Fruit fly (Drosophila melanogaster) whole organism, adult: Measurements from ENCODE around the gene Cdk12.

Experiments
- CG11617 ChIP-seq: fragments of 200-800 bp; sonication (Bioruptor generic); optimal IDR thresholded peaks from 2 replicates; lab custom pipeline; 2017; ENCODE audit warnings: mild to moderate bottlenecking, missing biosample characterization, missing genetic modification reagents, missing genetic modification characterization
- CG14711 ChIP-seq: fragments of 200-800 bp; sonication (Bioruptor generic); optimal IDR thresholded peaks from 2 replicates; lab custom pipeline; 2018; ENCODE audit warnings: missing biosample characterization, mild to moderate bottlenecking, missing genetic modification characterization, moderate library complexity
- CG7045 ChIP-seq: fragments of 200-800 bp; sonication (Bioruptor generic); optimal IDR thresholded peaks from 2 replicates; lab custom pipeline; 2017; ENCODE audit warnings: missing biosample characterization, mild to moderate bottlenecking, missing genetic modification characterization
- CG7101 ChIP-seq: fragments of 200-800 bp; sonication (Bioruptor generic); optimal IDR thresholded peaks from 2 replicates; lab custom pipeline; 2018; ENCODE audit warnings: missing biosample characterization, mild to moderate bottlenecking, missing genetic modification characterization, moderate library complexity
- Hr96 ChIP-seq: fragments of 200-800 bp; sonication (Bioruptor generic); optimal IDR thresholded peaks from 2 replicates; lab custom pipeline; 2016; ENCODE audit warnings: missing biosample characterization, missing genetic modification characterization
- Mnt ChIP-seq: fragments of 200-800 bp; sonication (Bioruptor generic); optimal IDR thresholded peaks from 2 replicates; lab custom pipeline; 2016; ENCODE audit warnings: missing biosample characterization, mild to moderate bottlenecking, missing genetic modification characterization
- bab1 ChIP-seq: fragments of 200-800 bp; sonication (Bioruptor generic); optimal IDR thresholded peaks from 3 replicates; lab custom pipeline; 2019; ENCODE audit warnings: missing biosample characterization, mild to moderate bottlenecking, missing genetic modification characterization, moderate library complexity
- cic ChIP-seq: fragments of 200-800 bp; sonication (Bioruptor generic); optimal IDR thresholded peaks from 2 replicates; lab custom pipeline; 2017; ENCODE audit warnings: missing biosample characterization, mild to moderate bottlenecking, missing genetic modification characterization, moderate library complexity
- kay ChIP-seq: fragments of 200-800 bp; sonication (Bioruptor generic); peaks from one replicate; lab custom pipeline; 2016; ENCODE audit warnings: missing biosample characterization, missing genetic modification characterization, borderline replicate concordance
- tj ChIP-seq: fragments of 200-800 bp; sonication (Bioruptor generic); optimal IDR thresholded peaks from 3 replicates; lab custom pipeline; 2017; ENCODE audit warnings: missing biosample characterization, mild to moderate bottlenecking, missing genetic modification characterization, moderate library complexity
- toe ChIP-seq: fragments of 200-800 bp; sonication (Bioruptor generic); optimal IDR thresholded peaks from 2 replicates; lab custom pipeline; 2016; ENCODE audit warnings: missing biosample characterization, missing genetic modification characterization

DNA sequence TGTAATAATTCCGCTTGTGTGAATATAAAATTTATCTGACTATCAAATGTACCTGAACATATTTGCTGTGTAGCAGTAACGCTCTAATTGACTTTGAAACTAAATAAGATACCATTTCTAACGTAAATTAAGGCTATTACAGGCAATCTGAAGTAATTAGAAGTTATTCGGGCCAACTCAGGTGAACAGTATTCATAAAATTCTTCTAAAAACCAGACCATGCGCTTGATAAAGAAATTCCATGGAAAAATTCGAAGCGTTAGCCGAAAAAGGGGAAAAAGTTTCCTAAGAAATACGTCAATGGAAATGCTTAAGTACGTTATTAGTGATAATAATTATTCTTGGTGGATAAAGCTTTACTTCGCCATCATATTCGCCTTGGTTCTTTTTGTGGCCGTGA lies 18.3 kb downstream of the Cdk12 start, which contains the start of gene ppk5:
- TF ChIP-seq tj (GFP tag; lab: Kevin White, UChicago) (no peak), cic (GFP tag; lab: Kevin White, UChicago) (no peak), Hr96 (GFP tag; lab: Kevin White, UChicago) (no peak), bab1 (GFP tag; lab: Kevin White, UChicago) (no peak), CG14711 (tag; lab: Kevin White, UChicago) (no peak), Mnt (GFP tag; lab: Kevin White, UChicago) (no peak), kay (GFP tag; lab: Kevin White, UChicago) (no peak), CG7045 (no peak), CG11617 (GFP tag; lab: Kevin White, UChicago) (no peak), CG7101 (tag; lab: Kevin White, UChicago) (no peak), toe (no peak)
